Worm (Caenorhabditis elegans) whole organism, L4 larva: ENCODE data around the gene C15H9.3.

ENCODE experiments used
- F37D6.2 ChIP-seq: sonication (generic microtip); optimal IDR thresholded peaks from 2 replicates; lab custom pipeline; 2016; ENCODE audit warnings: mild to moderate bottlenecking, missing genetic modification characterization, missing compliant biosample characterization
- T26A8.4 ChIP-seq: fragments of 200-800 bp; sonication (Bioruptor generic); IDR thresholded peaks from 2 replicates; pipeline ENCODE4 v1.3.6; 2022; ENCODE audit warnings: missing genetic modification characterization, missing compliant biosample characterization
- ZK546.5 ChIP-seq, 2 experiments: sonication (generic microtip); optimal IDR thresholded peaks; 2 replicates each; lab custom pipeline; 2017; ENCODE audit warnings: missing biosample characterization in 2 of 2, missing genetic modification characterization in 2 of 2
- aha-1 ChIP-seq: fragments of 150-350 bp; peaks from one replicate; lab custom pipeline; 2014; ENCODE audit warnings: missing biosample characterization, missing genetic modification characterization
- ceh-28 ChIP-seq: fragments of 150-350 bp; optimal IDR thresholded peaks from 2 replicates; lab custom pipeline; 2014; ENCODE audit warnings: missing biosample characterization, missing genetic modification reagents, missing genetic modification characterization
- ctbp-1 ChIP-seq: fragments of 200-800 bp; sonication (Bioruptor generic); IDR thresholded peaks from 2 replicates; pipeline ENCODE4 v1.3.6; 2022; ENCODE audit warnings: missing genetic modification reagents, missing genetic modification characterization, missing compliant biosample characterization
- daf-16 ChIP-seq, 3 experiments: sonication (generic microtip); optimal IDR thresholded peaks; 2 replicates each; lab custom pipeline; 2016 to 2017; ENCODE audit warnings: missing genetic modification characterization in 3 of 3, missing genetic modification reagents in 3 of 3, mild to moderate bottlenecking in 2 of 3, missing compliant biosample characterization in 2 of 3, missing biosample characterization in 1 of 3, moderate library complexity in 1 of 3
- dmd-6 ChIP-seq: fragments of 200-800 bp; sonication (Bioruptor generic); IDR thresholded peaks from 2 replicates; pipeline ENCODE4 v1.3.6; 2022; ENCODE audit warnings: missing genetic modification reagents, missing genetic modification characterization, missing compliant biosample characterization
- dve-1 ChIP-seq: sonication (generic microtip); optimal IDR thresholded peaks from 2 replicates; lab custom pipeline; 2017; ENCODE audit warnings: antibody characterized with exemption, mild to moderate bottlenecking, missing genetic modification characterization, missing compliant biosample characterization; ENCODE audit not compliant: insufficient read depth
- egl-43 ChIP-seq: fragments of 200-800 bp; sonication (Bioruptor generic); IDR thresholded peaks from 2 replicates; pipeline ENCODE4 v1.3.6; 2022; ENCODE audit warnings: missing genetic modification reagents, missing genetic modification characterization, missing compliant biosample characterization
- fos-1 ChIP-seq: fragments of 150-350 bp; optimal IDR thresholded peaks from 2 replicates; lab custom pipeline; 2014; ENCODE audit warnings: missing biosample characterization, missing genetic modification characterization
- hlh-11 ChIP-seq: fragments of 200-800 bp; sonication (Bioruptor generic); optimal IDR thresholded peaks from 2 replicates; lab custom pipeline; 2018; ENCODE audit warnings: mild to moderate bottlenecking, missing genetic modification characterization, missing compliant biosample characterization
- hlh-30 ChIP-seq: sonication (generic microtip); optimal IDR thresholded peaks from 2 replicates; lab custom pipeline; 2017; ENCODE audit warnings: antibody characterized with exemption, mild to moderate bottlenecking, missing genetic modification characterization, missing compliant biosample characterization; ENCODE audit not compliant: insufficient read depth
- hmg-1.1 ChIP-seq: fragments of 200-800 bp; sonication (Bioruptor generic); IDR thresholded peaks from 2 replicates; pipeline ENCODE4 v1.3.6; 2022; ENCODE audit warnings: missing genetic modification reagents, missing genetic modification characterization, missing compliant biosample characterization
- lin-13 ChIP-seq: fragments of 150-350 bp; optimal IDR thresholded peaks from 2 replicates; lab custom pipeline; 2014; ENCODE audit warnings: missing biosample characterization, missing genetic modification reagents, missing genetic modification characterization
- lin-29 ChIP-seq: fragments of 200-800 bp; sonication (Bioruptor generic); IDR thresholded peaks from 2 replicates; pipeline ENCODE4 v1.3.6; 2022; ENCODE audit warnings: missing genetic modification reagents, missing genetic modification characterization, missing compliant biosample characterization
- lsy-2 ChIP-seq, 2 experiments: fragments of 150-350 bp in 1 of 2; sonication (generic microtip) in 1 of 2; optimal IDR thresholded peaks; 2 replicates each; lab custom pipeline; 2014 to 2017; ENCODE audit warnings: missing biosample characterization in 2 of 2, missing genetic modification characterization in 2 of 2
- madf-9 ChIP-seq: fragments of 200-800 bp; sonication (Bioruptor generic); conservative IDR thresholded peaks from 2 replicates; pipeline ENCODE4 v1.3.6; 2022; ENCODE audit warnings: missing genetic modification reagents, missing genetic modification characterization, missing compliant biosample characterization
- mdl-1 ChIP-seq, 2 experiments: fragments of 150-350 bp in 1 of 2; sonication (generic microtip) in 1 of 2; optimal IDR thresholded peaks; 2 replicates each; lab custom pipeline; 2014 to 2017; ENCODE audit warnings: missing biosample characterization in 2 of 2, missing genetic modification characterization in 2 of 2
- mep-1 ChIP-seq: fragments of 150-350 bp; sonication (generic microtip); optimal IDR thresholded peaks from 3 replicates; lab custom pipeline; 2014; ENCODE audit warnings: missing biosample characterization, missing genetic modification characterization
- mes-2 ChIP-seq: sonication (generic microtip); optimal IDR thresholded peaks from 2 replicates; lab custom pipeline; 2016; ENCODE audit warnings: missing genotype, mild to moderate bottlenecking, missing genetic modification characterization, missing compliant biosample characterization; ENCODE audit not compliant: poor library complexity, severe bottlenecking
- mxl-3 ChIP-seq: fragments of 200-800 bp; sonication (Bioruptor generic); optimal IDR thresholded peaks from 2 replicates; lab custom pipeline; 2018; ENCODE audit warnings: mild to moderate bottlenecking, missing genetic modification characterization, missing compliant biosample characterization
- nhr-28 ChIP-seq: fragments of 150-350 bp; optimal IDR thresholded peaks from 2 replicates; lab custom pipeline; 2014; ENCODE audit warnings: missing biosample characterization, missing genetic modification characterization
- nhr-41 ChIP-seq: fragments of 200-800 bp; sonication (Bioruptor generic); IDR thresholded peaks from 2 replicates; pipeline ENCODE4 v1.3.6; 2022; ENCODE audit warnings: missing genetic modification reagents, missing genetic modification characterization, missing compliant biosample characterization
- nhr-48 ChIP-seq: sonication (generic microtip); optimal IDR thresholded peaks from 2 replicates; lab custom pipeline; 2016; ENCODE audit warnings: mild to moderate bottlenecking, missing genetic modification characterization, missing compliant biosample characterization
- nhr-6 ChIP-seq: fragments of 150-350 bp; optimal IDR thresholded peaks from 2 replicates; lab custom pipeline; 2014; ENCODE audit warnings: missing biosample characterization, missing genetic modification characterization
- nhr-76 ChIP-seq: fragments of 150-350 bp; optimal IDR thresholded peaks from 2 replicates; lab custom pipeline; 2014; ENCODE audit warnings: missing biosample characterization, missing genetic modification characterization
- nhr-77 ChIP-seq: fragments of 150-350 bp; optimal IDR thresholded peaks from 2 replicates; lab custom pipeline; 2014; ENCODE audit warnings: missing biosample characterization, missing genetic modification characterization
- php-3 ChIP-seq: fragments of 200-800 bp; sonication (Bioruptor generic); IDR thresholded peaks from 2 replicates; pipeline ENCODE4 v1.3.6; 2022; ENCODE audit warnings: missing genetic modification reagents, missing genetic modification characterization, missing compliant biosample characterization
- pqm-1 ChIP-seq: sonication (generic microtip); optimal IDR thresholded peaks from 2 replicates; lab custom pipeline; 2017; ENCODE audit warnings: missing biosample characterization, missing genetic modification characterization
- rbr-2 ChIP-seq: sonication (generic microtip); optimal IDR thresholded peaks from 2 replicates; lab custom pipeline; 2016; ENCODE audit warnings: missing genotype, missing genetic modification characterization, missing compliant biosample characterization
- tag-97 ChIP-seq: fragments of 200-800 bp; sonication (Bioruptor generic); IDR thresholded peaks from 2 replicates; pipeline ENCODE4 v1.3.6; 2022; ENCODE audit warnings: missing genetic modification characterization, missing compliant biosample characterization
- unc-39 ChIP-seq: sonication (generic microtip); optimal IDR thresholded peaks from 2 replicates; lab custom pipeline; 2017; ENCODE audit warnings: missing biosample characterization, missing genetic modification characterization
- unc-62 ChIP-seq, 3 experiments: fragments of 150-350 bp in 1 of 3; sonication (generic microtip); optimal IDR thresholded peaks in 2 of 3; peaks in 1 of 3; 1 replicate in 1 of 3; 2 replicates in 2 of 3; lab custom pipeline; 2014 to 2017; ENCODE audit warnings: missing biosample characterization in 3 of 3, missing genetic modification characterization in 3 of 3, missing genetic modification reagents in 3 of 3, missing genotype in 1 of 3
- ztf-7 ChIP-seq: fragments of 150-350 bp; optimal IDR thresholded peaks from 2 replicates; lab custom pipeline; 2014; ENCODE audit warnings: missing biosample characterization, missing genetic modification characterization

The C15H9.3 gene

DNA sequence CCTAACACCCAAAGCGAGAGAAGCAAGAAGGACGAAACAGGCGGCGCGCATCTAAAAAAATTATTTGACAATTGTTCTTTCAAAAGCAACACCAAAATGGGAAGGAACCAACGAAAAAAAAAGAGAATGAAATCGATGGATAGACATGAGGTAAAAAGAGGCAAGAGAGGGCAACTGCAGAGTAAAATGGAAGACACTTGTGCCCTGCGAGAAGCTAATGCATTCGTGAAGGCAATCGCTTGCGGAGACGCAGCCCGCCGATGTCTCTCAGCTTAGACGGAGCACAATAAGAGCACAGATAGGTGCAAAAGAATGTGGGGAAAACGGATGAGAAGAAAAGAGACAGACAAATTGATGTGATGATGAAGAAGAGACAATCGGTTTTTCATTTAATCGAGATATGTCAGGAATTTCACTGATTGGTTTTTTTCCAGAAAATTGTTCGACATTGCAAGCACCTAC lies 12.7 kb downstream of the C15H9.3 start, which contains the start of gene C15H9.9:
TSS of gene C15H9.9 (minus strand) at position 51 of the 462 bp plus-strand sequence.
- TF ChIP-seq T26A8.4 (0 out of 2 replicates have a peak, but pooled peaks have one; percentile 9), nhr-28 (peak; percentile 38), nhr-41 (GFP tag; lab: Robert Waterston, UW) (no peak), aha-1 (tag; lab: Kevin White, UChicago) (peak; percentile 98), nhr-77 (tag; lab: Kevin White, UChicago) (no peak), hlh-11 (tag; lab: Kevin White, UChicago) (peak; percentile 42), unc-39 (no peak), mep-1 (tag; lab: Kevin White, UChicago) (peak; percentile 37), hmg-1.1 (GFP tag; lab: Robert Waterston, UW) (peak; percentile 52; the same call in 1 of the 2 replicates), mdl-1 (tag; optimal IDR thresholded peaks at IDR 0.05; lab: Kevin White, UChicago) (peak in 1 of 2 experiments; percentile 9), ceh-28 (tag; lab: Kevin White, UChicago) (no peak), lsy-2 (tag; optimal IDR thresholded peaks at IDR 0.05; lab: Kevin White, UChicago) (peak in 1 of 2 experiments; percentile 35), hlh-30 (tag; lab: Kevin White, UChicago) (peak; percentile 2), lin-13 (GFP tag; lab: Kevin White, UChicago) (peak; percentile 17), fos-1 (no peak), unc-62 (GFP tag; optimal IDR thresholded peaks at IDR 0.05 in 1 of 2; lab: Kevin White, UChicago) (peak in 1 of 2 experiments; percentile 24), unc-62 (tag; optimal IDR thresholded peaks at IDR 0.05; lab: Kevin White, UChicago) (no peak), ctbp-1 (GFP tag; lab: Robert Waterston, UW) (peak; percentile 69), ztf-7 (tag; lab: Kevin White, UChicago) (no peak), dmd-6 (GFP tag; lab: Robert Waterston, UW) (peak; percentile 44; the same call in 1 of the 2 replicates), madf-9 (GFP tag; lab: Robert Waterston, UW) (0 out of 2 replicates have a peak, but pooled peaks have one; percentile 13), php-3 (GFP tag; lab: Robert Waterston, UW) (0 out of 2 replicates have a peak, but pooled peaks have one; percentile 17), mes-2 (tag; lab: Kevin White, UChicago) (peak; percentile 33), tag-97 (GFP tag; lab: Robert Waterston, UW) (no peak), rbr-2 (tag; lab: Kevin White, UChicago) (peak; percentile 2), egl-43 (GFP tag; lab: Robert Waterston, UW) (0 out of 2 replicates have a peak, but pooled peaks have one; percentile 38), F37D6.2 (tag; lab: Kevin White, UChicago) (peak; percentile 21)

DNA sequence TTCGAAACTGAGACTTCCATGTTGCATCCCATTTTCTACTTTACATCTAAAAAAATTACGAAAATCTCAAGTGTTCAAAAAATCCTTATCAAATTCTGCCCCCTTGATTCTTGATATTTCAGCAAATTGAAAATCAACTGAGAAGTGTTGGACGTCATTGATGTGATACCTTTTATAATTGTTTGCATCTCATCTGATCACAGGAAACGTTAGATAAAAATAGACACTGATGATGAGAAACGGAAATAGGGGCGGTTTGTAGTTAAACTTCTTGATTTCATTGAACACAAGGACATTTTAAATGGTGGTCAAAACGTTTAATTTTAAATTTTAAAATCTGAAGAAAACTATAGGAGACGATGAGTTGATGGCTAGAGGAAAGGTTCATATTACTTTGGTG lies 13.2 kb downstream of the C15H9.3 start:
- TF ChIP-seq unc-62 (GFP tag; optimal IDR thresholded peaks at IDR 0.05 in 1 of 2; lab: Kevin White, UChicago) (peak in 1 of 2 experiments; percentile 88), unc-62 (tag; optimal IDR thresholded peaks at IDR 0.05; lab: Kevin White, UChicago) (no peak), hlh-11 (tag; lab: Kevin White, UChicago) (no peak)

ce11 chrX:6129277-6129676 lies 13.7 kb downstream of the C15H9.3 start:
- TF ChIP-seq dmd-6 (GFP tag; lab: Robert Waterston, UW) (peak; percentile 85), mxl-3 (GFP tag; lab: Kevin White, UChicago) (no peak), pqm-1 (tag; lab: Kevin White, UChicago) (peak; percentile 81), php-3 (GFP tag; lab: Robert Waterston, UW) (peak; percentile 53; the same call in 1 of the 2 replicates), dve-1 (tag; lab: Kevin White, UChicago) (peak; percentile 81), mdl-1 (tag; optimal IDR thresholded peaks at IDR 0.05; lab: Kevin White, UChicago) (peak in 1 of 2 experiments; percentile 26), daf-16 (GFP tag; optimal IDR thresholded peaks at IDR 0.05; lab: Kevin White, UChicago) (no peak), daf-16 (tag; optimal IDR thresholded peaks at IDR 0.05; lab: Kevin White, UChicago) (peak; percentile 77), nhr-48 (tag; lab: Kevin White, UChicago) (peak; percentile 15), nhr-77 (tag; lab: Kevin White, UChicago) (peak; percentile 34), lsy-2 (tag; optimal IDR thresholded peaks at IDR 0.05; lab: Kevin White, UChicago) (peak in 1 of 2 experiments; percentile 16), lin-29 (GFP tag; lab: Robert Waterston, UW) (no peak), mes-2 (tag; lab: Kevin White, UChicago) (peak; percentile 32), nhr-76 (tag; lab: Kevin White, UChicago) (no peak), mep-1 (tag; lab: Kevin White, UChicago) (peak; percentile 22), nhr-6 (tag; lab: Kevin White, UChicago) (peak; percentile 5), nhr-28 (peak; percentile 79), hlh-11 (tag; lab: Kevin White, UChicago) (peak; percentile 77), ZK546.5 (tag; optimal IDR thresholded peaks at IDR 0.05; lab: Kevin White, UChicago) (no peak), aha-1 (tag; lab: Kevin White, UChicago) (peak; percentile 51)
- TF ChIP-seq, all 104 proteins: peak for 15
